Worm (Caenorhabditis elegans) whole organism, early embryonic: ENCODE measurements around the gene pdi-1.

Source experiments
- B0310.2 ChIP-seq: sonication (generic microtip); optimal IDR thresholded peaks from 2 replicates; lab custom pipeline; 2016; ENCODE audit warnings: mild to moderate bottlenecking, missing genetic modification characterization, missing compliant biosample characterization
- F13C5.2 ChIP-seq: sonication (generic microtip); optimal IDR thresholded peaks from 2 replicates; lab custom pipeline; 2017; ENCODE audit warnings: mild to moderate bottlenecking, missing genetic modification characterization, inconsistent platforms, missing compliant biosample characterization
- aly-1 ChIP-seq: sonication (generic microtip); optimal IDR thresholded peaks from 2 replicates; lab custom pipeline; 2016; ENCODE audit warnings: missing genetic modification characterization, missing compliant biosample characterization
- ama-1 ChIP-seq: fragments of 150-350 bp; optimal IDR thresholded peaks from 2 replicates; lab custom pipeline; 2014
- ceh-13 ChIP-seq: fragments of 200-800 bp; sonication (Bioruptor generic); optimal IDR thresholded peaks from 2 replicates; lab custom pipeline; 2018; ENCODE audit warnings: mild to moderate bottlenecking, missing genetic modification characterization, missing compliant biosample characterization
- ceh-36 ChIP-seq: sonication (generic microtip); optimal IDR thresholded peaks from 2 replicates; lab custom pipeline; 2016; ENCODE audit warnings: missing genetic modification characterization, inconsistent platforms, missing compliant biosample characterization
- ets-7 ChIP-seq: sonication (generic microtip); optimal IDR thresholded peaks from 2 replicates; lab custom pipeline; 2016; ENCODE audit warnings: missing genotype, missing genetic modification characterization, missing compliant biosample characterization
- flt-1 ChIP-seq: fragments of 200-800 bp; sonication (Bioruptor generic); IDR thresholded peaks from 2 replicates; pipeline ENCODE4 v1.3.6; 2022; ENCODE audit warnings: missing genetic modification characterization, missing compliant biosample characterization
- hmbx-1 ChIP-seq: sonication (generic microtip); optimal IDR thresholded peaks from 2 replicates; lab custom pipeline; 2016; ENCODE audit warnings: mild to moderate bottlenecking, missing genetic modification characterization, missing compliant biosample characterization
- hmg-4 ChIP-seq: fragments of 200-800 bp; sonication (Bioruptor generic); optimal IDR thresholded peaks from 2 replicates; lab custom pipeline; 2018; ENCODE audit warnings: mild to moderate bottlenecking, missing genetic modification characterization, missing compliant biosample characterization
- hnd-1 ChIP-seq: sonication (generic microtip); optimal IDR thresholded peaks from 2 replicates; lab custom pipeline; 2016; ENCODE audit warnings: missing genetic modification characterization, missing compliant biosample characterization
- pes-1 ChIP-seq: fragments of 200-800 bp; sonication (Bioruptor generic); IDR thresholded peaks from 2 replicates; pipeline ENCODE4 v1.3.6; 2022; ENCODE audit warnings: missing genetic modification reagents, missing genetic modification characterization, missing compliant biosample characterization
- scrt-1 ChIP-seq: fragments of 200-800 bp; sonication (Bioruptor generic); IDR thresholded peaks from 2 replicates; pipeline ENCODE4 v1.3.6; 2022; ENCODE audit warnings: missing genetic modification characterization, missing compliant biosample characterization
- sea-1 ChIP-seq: fragments of 200-800 bp; sonication (Bioruptor generic); conservative IDR thresholded peaks from 2 replicates; pipeline ENCODE4 v1.3.6; 2022; ENCODE audit warnings: missing genetic modification characterization, missing compliant biosample characterization
- tbx-11 ChIP-seq: fragments of 200-800 bp; sonication (Bioruptor generic); IDR thresholded peaks from 2 replicates; pipeline ENCODE4 v1.3.6; 2022; ENCODE audit warnings: missing genetic modification characterization, missing compliant biosample characterization
- tbx-37 ChIP-seq: fragments of 200-800 bp; sonication (Bioruptor generic); conservative IDR thresholded peaks from 2 replicates; pipeline ENCODE4 v1.3.6; 2022; ENCODE audit warnings: missing genetic modification reagents, missing genetic modification characterization, missing compliant biosample characterization
- tra-4 ChIP-seq: sonication (generic microtip); optimal IDR thresholded peaks from 2 replicates; lab custom pipeline; 2017; ENCODE audit warnings: missing genetic modification characterization, missing compliant biosample characterization

Gene pdi-1

ce11 chrIII:3664224-3664623, 37.0 kb downstream of the pdi-1 start, which contains the start of gene C46F11.4:
C46F11.4 (minus strand) TSS chrIII:3664304.
- peak; percentile 86 for TF ChIP-seq ceh-36 (tag; lab: Kevin White, UChicago)
- TF ChIP-seq scrt-1 (GFP tag; lab: Robert Waterston, UW): peak; percentile 87
- TF ChIP-seq tbx-37 (GFP tag; lab: Robert Waterston, UW): peak; percentile 84
- peak; percentile 36 for TF ChIP-seq tra-4
- TF ChIP-seq hnd-1 (tag; lab: Kevin White, UChicago): peak; percentile 76
- TF ChIP-seq ets-7: peak; percentile 62
- peak; percentile 91 for TF ChIP-seq hmg-4 (GFP tag; lab: Kevin White, UChicago)
- peak; percentile 51 for TF ChIP-seq aly-1
- TF ChIP-seq F13C5.2 (tag; lab: Kevin White, UChicago): peak; percentile 92
- peak; percentile 86 for TF ChIP-seq ceh-13
- TF ChIP-seq B0310.2: peak; percentile 76
- peak; percentile 93 for TF ChIP-seq sea-1
- TF ChIP-seq hmbx-1 (tag; lab: Kevin White, UChicago): peak; percentile 59
- TF ChIP-seq ama-1: no peak
- TF ChIP-seq pes-1 (GFP tag; lab: Robert Waterston, UW): peak; percentile 89
- TF ChIP-seq flt-1 (GFP tag; lab: Robert Waterston, UW): peak; percentile 85
- peak; percentile 86 for TF ChIP-seq tbx-11 (GFP tag; lab: Robert Waterston, UW)

DNA sequence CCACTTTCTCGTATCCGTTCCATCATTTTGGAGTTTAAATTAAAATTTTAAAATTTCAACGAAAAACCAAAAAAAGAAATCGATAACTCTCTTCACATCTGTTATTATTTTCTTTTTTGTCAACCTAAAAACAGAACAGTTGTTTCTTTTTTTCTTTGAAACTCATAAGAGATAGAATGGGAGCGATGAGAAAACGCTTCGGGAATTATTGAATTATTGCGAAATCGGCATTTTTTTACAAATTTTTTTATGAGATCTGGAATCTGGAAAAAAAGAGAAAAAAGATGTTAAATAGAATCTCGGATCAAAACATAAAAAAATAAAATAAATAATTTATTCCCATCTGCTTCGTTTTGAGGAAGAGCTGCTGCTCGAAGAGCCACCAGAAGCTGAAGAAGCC, 43.8 kb downstream of the pdi-1 start, which contains the start of gene C46F11.5:
Gene C46F11.5 (minus strand): TSS at position 128 of the 400 bp plus-strand sequence.
- TF ChIP-seq B0310.2 (no peak), ama-1 (no peak), sea-1 (no peak)

ce11 chrIII:3652964-3653363, 48.3 kb downstream of the pdi-1 start:
- TF ChIP-seq tbx-11 (GFP tag; lab: Robert Waterston, UW) (no peak), flt-1 (GFP tag; lab: Robert Waterston, UW) (no peak), sea-1 (no peak), scrt-1 (GFP tag; lab: Robert Waterston, UW) (no peak), hmbx-1 (tag; lab: Kevin White, UChicago) (no peak), ceh-36 (tag; lab: Kevin White, UChicago) (no peak), tbx-37 (GFP tag; lab: Robert Waterston, UW) (no peak), B0310.2 (no peak), aly-1 (no peak)

DNA sequence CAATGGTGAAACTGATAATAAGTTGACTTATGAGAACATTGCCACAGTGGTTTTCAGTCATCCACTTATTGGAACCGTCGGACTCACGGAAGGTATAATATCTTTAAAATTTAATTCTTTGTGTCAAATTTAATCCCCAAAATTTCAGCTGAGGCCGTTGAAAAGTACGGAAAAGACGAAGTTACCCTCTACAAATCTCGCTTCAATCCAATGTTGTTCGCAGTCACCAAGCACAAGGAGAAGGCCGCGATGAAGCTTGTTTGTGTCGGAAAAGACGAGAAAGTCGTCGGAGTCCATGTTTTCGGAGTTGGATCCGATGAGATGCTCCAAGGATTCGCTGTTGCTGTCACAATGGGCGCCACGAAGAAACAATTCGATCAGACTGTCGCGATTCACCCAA, 48.8 kb downstream of the pdi-1 start:
- no peak for TF ChIP-seq hnd-1 (tag; lab: Kevin White, UChicago)
- TF ChIP-seq ets-7: no peak
- TF ChIP-seq B0310.2: no peak
- TF ChIP-seq tbx-11 (GFP tag; lab: Robert Waterston, UW): no peak
- TF ChIP-seq tra-4: no peak
- no peak for TF ChIP-seq ceh-36 (tag; lab: Kevin White, UChicago)
- no peak for TF ChIP-seq F13C5.2 (tag; lab: Kevin White, UChicago)
- no peak for TF ChIP-seq sea-1

ce11 chrIII:3650677-3651315, 50.5 kb downstream of the pdi-1 start, which contains the start of the genes madf-8 and gsr-1:
madf-8 (minus strand) TSS chrIII:3650832.
gsr-1 (plus strand) TSS chrIII:3650907.
- no peak for TF ChIP-seq pes-1 (GFP tag; lab: Robert Waterston, UW)
- no peak for TF ChIP-seq scrt-1 (GFP tag; lab: Robert Waterston, UW)
- TF ChIP-seq ets-7: no peak
- no peak for TF ChIP-seq aly-1
- no peak for TF ChIP-seq sea-1
- TF ChIP-seq tbx-37 (GFP tag; lab: Robert Waterston, UW): no peak
- TF ChIP-seq tra-4: no peak
- TF ChIP-seq ceh-13: no peak
- no peak for TF ChIP-seq hmg-4 (GFP tag; lab: Kevin White, UChicago)

DNA sequence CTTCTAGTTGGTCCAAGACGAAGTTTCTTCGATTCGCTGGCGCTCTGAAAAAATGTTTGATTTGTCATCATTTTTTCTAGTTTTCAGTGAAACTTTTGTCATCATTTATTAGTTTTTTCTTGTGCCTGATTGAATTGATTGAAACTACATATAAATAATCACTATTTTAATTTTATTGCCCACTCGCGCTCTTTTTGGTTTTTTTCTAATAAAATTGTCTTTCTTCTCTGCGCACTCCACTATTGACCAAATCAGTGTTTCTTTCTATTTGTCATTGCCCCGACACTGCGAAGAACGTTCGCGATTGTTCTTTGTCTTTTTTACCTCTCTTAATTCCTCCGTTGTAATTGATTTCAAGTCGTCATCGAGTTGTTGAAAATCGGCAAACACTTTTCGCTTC, 51.0 kb downstream of the pdi-1 start:
- no peak for TF ChIP-seq tbx-11 (GFP tag; lab: Robert Waterston, UW)
- TF ChIP-seq scrt-1 (GFP tag; lab: Robert Waterston, UW): no peak
- TF ChIP-seq aly-1: no peak
- no peak for TF ChIP-seq flt-1 (GFP tag; lab: Robert Waterston, UW)
- TF ChIP-seq ceh-36 (tag; lab: Kevin White, UChicago): no peak
